Worm (Caenorhabditis elegans) whole organism, young adult: Measurements from ENCODE around the gene gtf-2H2C.

Source experiments
- B0336.3 ChIP-seq: fragments of 200-800 bp; sonication (Bioruptor generic); IDR thresholded peaks from 2 replicates; pipeline ENCODE4 v1.3.6; 2022; ENCODE audit warnings: missing genetic modification characterization, missing compliant biosample characterization
- D2030.7 ChIP-seq: fragments of 200-800 bp; sonication (Bioruptor generic); IDR thresholded peaks from 2 replicates; pipeline ENCODE4 v1.3.6; 2022; ENCODE audit warnings: missing genetic modification reagents, missing genetic modification characterization, missing compliant biosample characterization
- F23B12.7 ChIP-seq: sonication (generic microtip); optimal IDR thresholded peaks from 2 replicates; lab custom pipeline; 2017; ENCODE audit warnings: missing genetic modification characterization, mild to moderate bottlenecking, missing compliant biosample characterization, antibody characterized with exemption, moderate library complexity; ENCODE audit not compliant: insufficient read depth
- F37B4.10 ChIP-seq: fragments of 200-800 bp; sonication (Bioruptor generic); IDR thresholded peaks from 2 replicates; pipeline ENCODE4 v1.3.6; 2022; ENCODE audit warnings: missing genetic modification characterization, missing compliant biosample characterization
- F49E8.2 ChIP-seq: sonication (generic microtip); optimal IDR thresholded peaks from 3 replicates; lab custom pipeline; 2017; ENCODE audit warnings: missing genetic modification characterization, mild to moderate bottlenecking, missing compliant biosample characterization, antibody characterized with exemption, moderate library complexity; ENCODE audit not compliant: insufficient read depth
- F57C9.4 ChIP-seq: sonication (generic microtip); optimal IDR thresholded peaks from 2 replicates; lab custom pipeline; 2017; ENCODE audit warnings: mild to moderate bottlenecking, missing genetic modification characterization, missing compliant biosample characterization
- K11D2.4 ChIP-seq: fragments of 200-800 bp; sonication (Bioruptor generic); IDR thresholded peaks from 2 replicates; pipeline ENCODE4 v1.3.6; 2022; ENCODE audit warnings: missing genetic modification reagents, missing genetic modification characterization, missing compliant biosample characterization
- T07F8.4 ChIP-seq: sonication (generic microtip); optimal IDR thresholded peaks from 2 replicates; lab custom pipeline; 2016; ENCODE audit warnings: mild to moderate bottlenecking, missing genetic modification characterization, moderate library complexity, missing compliant biosample characterization
- T26A5.8 ChIP-seq: sonication (generic microtip); optimal IDR thresholded peaks from 2 replicates; lab custom pipeline; 2016; ENCODE audit warnings: missing genetic modification characterization, missing compliant biosample characterization
- Y53F4B.3 ChIP-seq: fragments of 200-800 bp; sonication (Bioruptor generic); IDR thresholded peaks from 2 replicates; pipeline ENCODE4 v1.3.6; 2022; ENCODE audit warnings: missing genetic modification reagents, missing genetic modification characterization, missing compliant biosample characterization
- Y56A3A.18 ChIP-seq: fragments of 200-800 bp; sonication (Bioruptor generic); IDR thresholded peaks from 2 replicates; pipeline ENCODE4 v1.3.6; 2022; ENCODE audit warnings: missing genetic modification reagents, missing genetic modification characterization, missing compliant biosample characterization
- attf-3 ChIP-seq: fragments of 200-800 bp; sonication (Bioruptor generic); conservative IDR thresholded peaks from 2 replicates; pipeline ENCODE4 v1.3.6; 2022; ENCODE audit warnings: missing genetic modification reagents, missing genetic modification characterization, missing compliant biosample characterization
- bed-2 ChIP-seq: fragments of 200-800 bp; sonication (Bioruptor generic); IDR thresholded peaks from 2 replicates; pipeline ENCODE4 v1.3.6; 2022; ENCODE audit warnings: missing genetic modification reagents, missing genetic modification characterization, missing compliant biosample characterization
- ccch-3 ChIP-seq: fragments of 200-800 bp; sonication (Bioruptor generic); optimal IDR thresholded peaks from 2 replicates; lab custom pipeline; 2018; ENCODE audit warnings: mild to moderate bottlenecking, missing genetic modification characterization, missing compliant biosample characterization
- cebp-1 ChIP-seq, 2 experiments: fragments of 200-800 bp in 1 of 2; sonication (Bioruptor generic) in 1 of 2; sonication (generic microtip) in 1 of 2; IDR thresholded peaks in 1 of 2; optimal IDR thresholded peaks in 1 of 2; 2 replicates each; pipeline versions ENCODE4 v1.3.6 to Lab custom; 2017 to 2022; ENCODE audit warnings: missing compliant biosample characterization in 2 of 2, missing genetic modification characterization in 2 of 2, mild to moderate bottlenecking in 1 of 2, missing genetic modification reagents in 1 of 2, moderate library complexity in 1 of 2
- ceh-40 ChIP-seq: fragments of 200-800 bp; sonication (Bioruptor generic); IDR thresholded peaks from 2 replicates; pipeline ENCODE4 v1.3.6; 2022; ENCODE audit warnings: missing genetic modification characterization, missing compliant biosample characterization
- ceh-58 ChIP-seq: fragments of 200-800 bp; sonication (Bioruptor generic); IDR thresholded peaks from 2 replicates; pipeline ENCODE4 v1.3.6; 2022; ENCODE audit warnings: missing genetic modification characterization, missing compliant biosample characterization
- dox-1 ChIP-seq: fragments of 200-800 bp; sonication (Bioruptor generic); IDR thresholded peaks from 2 replicates; pipeline ENCODE4 v1.3.6; 2022; ENCODE audit warnings: missing genetic modification reagents, missing genetic modification characterization, missing compliant biosample characterization
- efl-1 ChIP-seq: fragments of 150-350 bp; optimal IDR thresholded peaks from 2 replicates; lab custom pipeline; 2014; ENCODE audit warnings: missing biosample characterization, missing genetic modification reagents, missing genetic modification characterization
- egl-18 ChIP-seq: fragments of 200-800 bp; sonication (Bioruptor generic); IDR thresholded peaks from 2 replicates; pipeline ENCODE4 v1.3.6; 2022; ENCODE audit warnings: missing genetic modification reagents, missing genetic modification characterization, missing compliant biosample characterization
- egl-44 ChIP-seq: fragments of 200-800 bp; sonication (Bioruptor generic); IDR thresholded peaks from 2 replicates; pipeline ENCODE4 v1.3.6; 2022; ENCODE audit warnings: missing genetic modification reagents, missing genetic modification characterization, missing compliant biosample characterization
- ekl-4 ChIP-seq: fragments of 200-800 bp; sonication (Bioruptor generic); IDR thresholded peaks from 2 replicates; pipeline ENCODE4 v1.3.6; 2022; ENCODE audit warnings: missing genetic modification reagents, missing genetic modification characterization, missing compliant biosample characterization
- gei-17 ChIP-seq: fragments of 200-800 bp; sonication (Bioruptor generic); optimal IDR thresholded peaks from 2 replicates; lab custom pipeline; 2018; ENCODE audit warnings: mild to moderate bottlenecking, missing genetic modification characterization, missing compliant biosample characterization
- lin-26 ChIP-seq: fragments of 200-800 bp; sonication (Bioruptor generic); IDR thresholded peaks from 2 replicates; pipeline ENCODE4 v1.3.6; 2022; ENCODE audit warnings: missing genetic modification reagents, missing genetic modification characterization, missing compliant biosample characterization
- lir-1 ChIP-seq: fragments of 200-800 bp; sonication (Bioruptor generic); conservative IDR thresholded peaks from 2 replicates; pipeline ENCODE4 v1.3.6; 2022; ENCODE audit warnings: missing genetic modification reagents, missing genetic modification characterization, missing compliant biosample characterization
- lsl-1 ChIP-seq: fragments of 200-800 bp; sonication (Bioruptor generic); optimal IDR thresholded peaks from 2 replicates; lab custom pipeline; 2018; ENCODE audit warnings: mild to moderate bottlenecking, missing genetic modification characterization, moderate library complexity, missing compliant biosample characterization
- lsy-27 ChIP-seq: sonication (generic microtip); optimal IDR thresholded peaks from 2 replicates; lab custom pipeline; 2017; ENCODE audit warnings: missing genetic modification characterization, mild to moderate bottlenecking, missing compliant biosample characterization, antibody characterized with exemption, missing genotype, borderline replicate concordance; ENCODE audit not compliant: insufficient read depth
- madf-8 ChIP-seq: fragments of 200-800 bp; sonication (Bioruptor generic); conservative IDR thresholded peaks from 2 replicates; pipeline ENCODE4 v1.3.6; 2022; ENCODE audit warnings: missing genetic modification reagents, missing genetic modification characterization, missing compliant biosample characterization
- mel-28 ChIP-seq: sonication (generic microtip); optimal IDR thresholded peaks from 2 replicates; lab custom pipeline; 2016; ENCODE audit warnings: borderline replicate concordance, mild to moderate bottlenecking, missing genetic modification characterization, missing compliant biosample characterization
- nfya-2 ChIP-seq: fragments of 200-800 bp; sonication (Bioruptor generic); IDR thresholded peaks from 2 replicates; pipeline ENCODE4 v1.3.6; 2022; ENCODE audit warnings: missing genetic modification reagents, missing genetic modification characterization, missing compliant biosample characterization
- nhr-80 ChIP-seq: sonication (generic microtip); optimal IDR thresholded peaks from 2 replicates; lab custom pipeline; 2016; ENCODE audit warnings: missing genetic modification characterization, missing compliant biosample characterization
- nhr-90 ChIP-seq: sonication (generic microtip); optimal IDR thresholded peaks from 2 replicates; lab custom pipeline; 2016; ENCODE audit warnings: missing genotype, mild to moderate bottlenecking, missing genetic modification characterization, missing compliant biosample characterization
- pbrm-1 ChIP-seq: fragments of 200-800 bp; sonication (Bioruptor generic); IDR thresholded peaks from 2 replicates; pipeline ENCODE4 v1.3.6; 2022; ENCODE audit warnings: missing genetic modification reagents, missing genetic modification characterization, missing compliant biosample characterization
- rec-8 ChIP-seq, 2 experiments: sonication (generic microtip); optimal IDR thresholded peaks; 2 replicates each; lab custom pipeline; 2016; ENCODE audit warnings: mild to moderate bottlenecking in 2 of 2, missing genetic modification characterization in 2 of 2, missing genetic modification reagents in 2 of 2, missing genotype in 2 of 2, missing biosample characterization in 1 of 2, missing compliant biosample characterization in 1 of 2, moderate library complexity in 1 of 2
- sdz-38 ChIP-seq: sonication (generic microtip); optimal IDR thresholded peaks from 2 replicates; lab custom pipeline; 2016; ENCODE audit warnings: missing genotype, missing genetic modification characterization, missing compliant biosample characterization
- sea-2 ChIP-seq: fragments of 200-800 bp; sonication (Bioruptor generic); IDR thresholded peaks from 2 replicates; pipeline ENCODE4 v1.3.6; 2022; ENCODE audit warnings: missing genetic modification characterization, missing compliant biosample characterization
- snpc-1.1 ChIP-seq: sonication (generic microtip); optimal IDR thresholded peaks from 2 replicates; lab custom pipeline; 2017; ENCODE audit warnings: missing genetic modification characterization, mild to moderate bottlenecking, missing compliant biosample characterization, antibody characterized with exemption, moderate library complexity, missing genotype, missing genetic modification reagents; ENCODE audit not compliant: insufficient read depth
- snpc-4 ChIP-seq, 5 experiments: fragments of 150-350 bp in 1 of 5; sonication (generic microtip) in 4 of 5; optimal IDR thresholded peaks; 2 replicates each; lab custom pipeline; 2014 to 2018; ENCODE audit warnings: missing genetic modification characterization in 5 of 5, missing biosample characterization in 3 of 5, antibody characterized with exemption in 2 of 5, mild to moderate bottlenecking in 2 of 5, missing compliant biosample characterization in 2 of 5, missing genotype in 2 of 5, moderate library complexity in 2 of 5, missing genetic modification reagents in 1 of 5
- tbp1 ChIP-seq: fragments of 200-800 bp; sonication (Bioruptor generic); optimal IDR thresholded peaks from 2 replicates; lab custom pipeline; 2018; ENCODE audit warnings: mild to moderate bottlenecking, missing genetic modification characterization, missing compliant biosample characterization
- unc-130 ChIP-seq: sonication (generic microtip); optimal IDR thresholded peaks from 2 replicates; lab custom pipeline; 2016; ENCODE audit warnings: missing genetic modification reagents, missing genetic modification characterization, missing compliant biosample characterization
- unc-62 ChIP-seq: fragments of 150-350 bp; optimal IDR thresholded peaks from 2 replicates; lab custom pipeline; 2014; ENCODE audit warnings: missing biosample characterization, missing genetic modification reagents, missing genetic modification characterization
- zfh-2 ChIP-seq: fragments of 200-800 bp; sonication (Bioruptor generic); conservative IDR thresholded peaks from 2 replicates; pipeline ENCODE4 v1.3.6; 2022; ENCODE audit warnings: missing genetic modification reagents, missing genetic modification characterization, missing compliant biosample characterization
- zim-3 ChIP-seq: sonication (generic microtip); optimal IDR thresholded peaks from 2 replicates; lab custom pipeline; 2017; ENCODE audit warnings: mild to moderate bottlenecking, missing genetic modification characterization, moderate library complexity, missing compliant biosample characterization
- ztf-18 ChIP-seq: sonication (generic microtip); optimal IDR thresholded peaks from 2 replicates; lab custom pipeline; 2016; ENCODE audit warnings: missing genotype, mild to moderate bottlenecking, missing genetic modification characterization, missing compliant biosample characterization
- ztf-25 ChIP-seq: fragments of 200-800 bp; sonication (Bioruptor generic); IDR thresholded peaks from 2 replicates; pipeline ENCODE4 v1.3.6; 2022; ENCODE audit warnings: missing genetic modification reagents, missing genetic modification characterization, missing compliant biosample characterization
- ztf-26 ChIP-seq: sonication (generic microtip); optimal IDR thresholded peaks from 2 replicates; lab custom pipeline; 2017; ENCODE audit warnings: missing genetic modification characterization, missing compliant biosample characterization
- ztf-6 ChIP-seq: fragments of 200-800 bp; sonication (Bioruptor generic); IDR thresholded peaks from 2 replicates; pipeline ENCODE4 v1.3.6; 2022; ENCODE audit warnings: missing genetic modification reagents, missing genetic modification characterization, missing compliant biosample characterization

gtf-2H2C gene

DNA sequence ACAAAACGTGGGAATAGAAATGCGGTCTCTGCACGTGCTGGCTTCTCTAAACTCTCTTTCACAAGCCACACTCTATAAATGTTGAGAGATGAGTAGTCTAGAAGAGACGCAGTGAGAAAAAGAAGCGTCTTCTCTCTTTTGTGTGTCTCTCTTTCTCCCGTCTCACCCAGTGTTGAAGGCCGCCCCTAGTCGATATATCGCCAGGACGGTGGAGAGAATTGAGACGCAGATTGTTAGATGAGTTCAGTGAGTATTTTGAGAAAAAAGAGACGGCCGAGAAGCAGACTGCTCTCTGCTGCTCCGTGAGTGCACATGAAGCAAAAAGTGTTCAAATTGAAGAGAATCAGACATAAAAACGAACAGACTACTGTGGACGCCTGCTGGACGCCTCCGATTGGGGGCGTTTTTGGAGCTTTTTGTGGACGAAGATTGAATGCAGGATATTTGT, 6.0 kb upstream of the gtf-2H2C start:
- TF ChIP-seq ceh-40, result no peak
- no peak; the same call in 1 of the 2 replicates for TF ChIP-seq attf-3 (GFP tag; lab: Robert Waterston, UW)
- TF ChIP-seq unc-62 (GFP tag; lab: Kevin White, UChicago), result no peak
- TF ChIP-seq F57C9.4, result no peak
- no peak for TF ChIP-seq mel-28 (tag; lab: Kevin White, UChicago)
- TF ChIP-seq egl-18, result no peak
- 0 out of 2 replicates have a peak, but pooled peaks have one; percentile 30 for TF ChIP-seq lir-1 (GFP tag; lab: Robert Waterston, UW)
- peak; percentile 70 for TF ChIP-seq ekl-4 (GFP tag; lab: Robert Waterston, UW)
- TF ChIP-seq sdz-38 (tag; lab: Kevin White, UChicago), result no peak
- TF ChIP-seq ztf-6 (GFP tag; lab: Robert Waterston, UW), result no peak
- TF ChIP-seq bed-2, result no peak
- peak; percentile 62 for TF ChIP-seq cebp-1 (GFP tag; IDR thresholded peaks at IDR 0.05; lab: Robert Waterston, UW)
- peak; percentile 86 for TF ChIP-seq cebp-1 (tag; optimal IDR thresholded peaks at IDR 0.05; lab: Kevin White, UChicago)
- TF ChIP-seq nhr-80 (tag; lab: Kevin White, UChicago), result peak; percentile 78
- TF ChIP-seq zfh-2 (GFP tag; lab: Robert Waterston, UW), result peak; percentile 95
- peak; percentile 61; the same call in 1 of the 2 replicates for TF ChIP-seq lin-26 (GFP tag; lab: Robert Waterston, UW)
- no peak for TF ChIP-seq egl-44 (GFP tag; lab: Robert Waterston, UW)
- TF ChIP-seq tbp1, result peak; percentile 45
- peak; percentile 5 for TF ChIP-seq nhr-90 (tag; lab: Kevin White, UChicago)
- TF ChIP-seq T26A5.8, result no peak
- TF ChIP-seq F23B12.7, result no peak
- TF ChIP-seq ceh-58, result no peak
- no peak for TF ChIP-seq Y56A3A.18 (GFP tag; lab: Robert Waterston, UW)
- peak; percentile 63 for TF ChIP-seq ztf-18
- no peak for TF ChIP-seq B0336.3 (GFP tag; lab: Robert Waterston, UW)
- TF ChIP-seq snpc-1.1 (tag; lab: Kevin White, UChicago), result no peak
- TF ChIP-seq rec-8 (tag; optimal IDR thresholded peaks at IDR 0.05; lab: Kevin White, UChicago), result no peak
- no peak for TF ChIP-seq gei-17 (GFP tag; lab: Kevin White, UChicago)
- no peak for TF ChIP-seq lsl-1 (GFP tag; lab: Kevin White, UChicago)
- TF ChIP-seq efl-1, result no peak
- TF ChIP-seq Y53F4B.3 (GFP tag; lab: Robert Waterston, UW), result no peak
- no peak for TF ChIP-seq lsy-27 (tag; lab: Kevin White, UChicago)
- TF ChIP-seq F37B4.10 (GFP tag; lab: Robert Waterston, UW), result no peak
- peak; percentile 59 for TF ChIP-seq ztf-26 (tag; lab: Kevin White, UChicago)
- TF ChIP-seq T07F8.4 (tag; lab: Kevin White, UChicago), result no peak
- TF ChIP-seq unc-130, result no peak
- TF ChIP-seq zim-3 (tag; lab: Kevin White, UChicago), result no peak
- TF ChIP-seq nfya-2 (GFP tag; lab: Robert Waterston, UW), result no peak
- no peak for TF ChIP-seq snpc-4 (GFP tag; optimal IDR thresholded peaks at IDR 0.05; lab: Kevin White, UChicago)
- peak in 3 of 4 experiments; percentile 24 to 48 (median 32) for TF ChIP-seq snpc-4 (tag; optimal IDR thresholded peaks at IDR 0.05; lab: Kevin White, UChicago)
- peak; percentile 60; the same call in 1 of the 2 replicates for TF ChIP-seq pbrm-1 (GFP tag; lab: Robert Waterston, UW)
- no peak for TF ChIP-seq sea-2 (GFP tag; lab: Robert Waterston, UW)
- no peak for TF ChIP-seq ztf-25
- no peak for TF ChIP-seq F49E8.2 (tag; lab: Kevin White, UChicago)
- peak; percentile 53; the same call in 1 of the 2 replicates for TF ChIP-seq K11D2.4 (GFP tag; lab: Robert Waterston, UW)
- no peak for TF ChIP-seq madf-8 (GFP tag; lab: Robert Waterston, UW)
- TF ChIP-seq ccch-3 (GFP tag; lab: Kevin White, UChicago), result no peak
- TF ChIP-seq D2030.7 (GFP tag; lab: Robert Waterston, UW), result no peak
- peak; percentile 78 for TF ChIP-seq dox-1 (GFP tag; lab: Robert Waterston, UW)
